Worm (Caenorhabditis elegans) whole organism, L3 larva: ENCODE results near the gene Y55F3BL.4.

Source experiments
- R02D3.7 ChIP-seq: fragments of 150-350 bp; optimal IDR thresholded peaks from 2 replicates; lab custom pipeline; 2014; ENCODE audit warnings: missing biosample characterization, missing genetic modification characterization
- ama-1 ChIP-seq: fragments of 150-350 bp; optimal IDR thresholded peaks from 2 replicates; lab custom pipeline; 2018
- daf-12 ChIP-seq: fragments of 150-350 bp; optimal IDR thresholded peaks from 2 replicates; lab custom pipeline; 2014; ENCODE audit warnings: missing biosample characterization, missing genetic modification reagents, missing genetic modification characterization
- elt-3 ChIP-seq, 3 experiments: fragments of 150-350 bp in 1 of 3; sonication (generic microtip) in 2 of 3; optimal IDR thresholded peaks; 2 replicates in 2 of 3; 4 replicates in 1 of 3; lab custom pipeline; 2014 to 2017; ENCODE audit warnings: missing biosample characterization in 3 of 3, missing genetic modification characterization in 3 of 3
- nhr-12 ChIP-seq: fragments of 150-350 bp; optimal IDR thresholded peaks from 2 replicates; lab custom pipeline; 2014; ENCODE audit warnings: missing biosample characterization, missing genetic modification characterization
- nhr-237 ChIP-seq: fragments of 150-350 bp; optimal IDR thresholded peaks from 2 replicates; lab custom pipeline; 2014; ENCODE audit warnings: missing biosample characterization, missing genetic modification characterization
- nhr-28 ChIP-seq: fragments of 150-350 bp; optimal IDR thresholded peaks from 2 replicates; lab custom pipeline; 2014; ENCODE audit warnings: missing biosample characterization, missing genetic modification characterization
- nhr-67 ChIP-seq: fragments of 150-350 bp; optimal IDR thresholded peaks from 2 replicates; lab custom pipeline; 2014; ENCODE audit warnings: missing biosample characterization, missing genetic modification characterization
- nhr-76 ChIP-seq: fragments of 150-350 bp; sonication (generic microtip); optimal IDR thresholded peaks from 5 replicates; lab custom pipeline; 2014; ENCODE audit warnings: missing biosample characterization, missing genetic modification characterization
- pqm-1 ChIP-seq: fragments of 150-350 bp; optimal IDR thresholded peaks from 2 replicates; lab custom pipeline; 2017; ENCODE audit warnings: missing biosample characterization, missing genetic modification characterization, inconsistent platforms
- tbx-2 ChIP-seq: sonication (generic microtip); optimal IDR thresholded peaks from 2 replicates; lab custom pipeline; 2016; ENCODE audit warnings: mild to moderate bottlenecking, missing genetic modification characterization, missing compliant biosample characterization
- unc-39 ChIP-seq: sonication (generic microtip); optimal IDR thresholded peaks from 4 replicates; lab custom pipeline; 2017; ENCODE audit warnings: missing biosample characterization, missing genetic modification characterization

DNA sequence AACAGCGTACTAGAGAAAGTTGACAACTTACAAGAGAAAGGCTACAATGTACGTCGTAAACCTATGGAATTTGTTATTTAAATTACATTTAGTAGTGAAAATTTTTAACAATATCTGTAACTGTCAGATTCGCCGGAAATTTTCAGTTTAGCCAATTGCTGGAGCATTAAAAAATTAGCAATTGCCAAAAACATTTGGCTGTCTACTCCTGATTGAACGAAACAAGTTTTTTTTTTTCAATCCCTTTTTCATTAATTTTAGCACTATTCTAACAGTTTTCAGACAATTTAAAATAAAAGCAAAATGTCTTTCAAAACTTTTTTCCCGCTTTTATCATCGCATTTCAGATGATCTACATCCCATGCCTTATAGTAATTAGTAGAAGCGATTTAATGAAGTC, 47.9 kb upstream of the Y55F3BL.4 start:
- TF ChIP-seq pqm-1 (tag; lab: Kevin White, UChicago) (no peak), nhr-237 (tag; lab: Kevin White, UChicago) (no peak), nhr-67 (tag; lab: Kevin White, UChicago) (no peak), unc-39 (tag; lab: Kevin White, UChicago) (no peak), nhr-76 (tag; lab: Kevin White, UChicago) (no peak), nhr-12 (no peak), ama-1 (no peak), R02D3.7 (tag; lab: Kevin White, UChicago) (no peak), tbx-2 (tag; lab: Kevin White, UChicago) (no peak), elt-3 (tag; optimal IDR thresholded peaks at IDR 0.05; lab: Kevin White, UChicago) (no peak), daf-12 (tag; lab: Kevin White, UChicago) (no peak), nhr-28 (tag; lab: Kevin White, UChicago) (no peak)
